Worm (Caenorhabditis elegans): ENCODE results near the gene popl-7.

DNA sequence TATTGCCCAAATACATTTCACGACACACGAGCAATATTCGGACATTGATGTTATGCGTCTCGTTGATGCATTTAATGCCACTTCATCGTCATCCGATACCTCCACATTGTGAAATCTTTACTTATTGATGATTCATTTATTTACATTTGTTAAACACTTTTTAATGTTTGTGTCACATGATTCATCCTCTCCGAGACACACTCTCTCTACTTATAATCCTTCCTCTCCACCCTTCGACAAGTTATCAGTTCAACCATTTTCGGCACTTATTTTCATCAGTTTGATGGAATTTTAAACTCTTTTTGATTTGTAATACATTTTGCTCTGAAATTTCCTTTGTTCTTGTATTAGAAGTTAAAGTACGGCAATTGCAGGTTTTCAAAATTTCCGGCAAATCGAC lies 24.4 kb upstream of the popl-7 start:
- TF ChIP-seq ama-1 (optimal IDR thresholded peaks at IDR 0.05) (no peak), daf-8 (GFP tag; IDR thresholded peaks at IDR 0.05) (no peak), nhr-237 (tag; optimal IDR thresholded peaks at IDR 0.05) (no peak)
